Worm (Caenorhabditis elegans) whole organism, young adult: Measurements from ENCODE around the gene pcp-1.
A peak's percentile ranks its signal among the peaks of the same experiment; 100 is the strongest.

Source experiments
- B0019.2 ChIP-seq: fragments of 200-800 bp; sonication (Bioruptor generic); conservative IDR thresholded peaks from 2 replicates; pipeline ENCODE4 v1.3.6; 2022; ENCODE audit warnings: missing genetic modification reagents, missing genetic modification characterization, missing compliant biosample characterization
- C06A6.2 ChIP-seq: fragments of 200-800 bp; sonication (Bioruptor generic); conservative IDR thresholded peaks from 2 replicates; pipeline ENCODE4 v1.3.6; 2022; ENCODE audit warnings: missing genetic modification characterization, missing compliant biosample characterization
- D2030.7 ChIP-seq: fragments of 200-800 bp; sonication (Bioruptor generic); IDR thresholded peaks from 2 replicates; pipeline ENCODE4 v1.3.6; 2022; ENCODE audit warnings: missing genetic modification reagents, missing genetic modification characterization, missing compliant biosample characterization
- F10E7.11 ChIP-seq: sonication (generic microtip); optimal IDR thresholded peaks from 2 replicates; lab custom pipeline; 2017; ENCODE audit warnings: mild to moderate bottlenecking, missing genetic modification characterization, moderate library complexity, missing compliant biosample characterization
- F22D6.2 ChIP-seq: sonication (generic microtip); optimal IDR thresholded peaks from 2 replicates; lab custom pipeline; 2016; ENCODE audit warnings: mild to moderate bottlenecking, missing genetic modification characterization, missing compliant biosample characterization
- F39B2.1 ChIP-seq: fragments of 200-800 bp; sonication (Bioruptor generic); IDR thresholded peaks from 2 replicates; pipeline ENCODE4 v1.3.6; 2022; ENCODE audit warnings: missing genetic modification reagents, missing genetic modification characterization, missing compliant biosample characterization
- F55B11.4 ChIP-seq: sonication (generic microtip); optimal IDR thresholded peaks from 2 replicates; lab custom pipeline; 2016; ENCODE audit warnings: missing compliant biosample characterization, missing genetic modification characterization, borderline replicate concordance; ENCODE audit not compliant: insufficient read depth
- F57C9.4 ChIP-seq: sonication (generic microtip); optimal IDR thresholded peaks from 2 replicates; lab custom pipeline; 2017; ENCODE audit warnings: mild to moderate bottlenecking, missing genetic modification characterization, missing compliant biosample characterization
- K11D2.4 ChIP-seq: fragments of 200-800 bp; sonication (Bioruptor generic); IDR thresholded peaks from 2 replicates; pipeline ENCODE4 v1.3.6; 2022; ENCODE audit warnings: missing genetic modification reagents, missing genetic modification characterization, missing compliant biosample characterization
- K12H6.12 ChIP-seq: fragments of 200-800 bp; sonication (Bioruptor generic); optimal IDR thresholded peaks from 2 replicates; lab custom pipeline; 2018; ENCODE audit warnings: mild to moderate bottlenecking, missing genetic modification characterization, missing compliant biosample characterization
- Y53G8AR.9 ChIP-seq: fragments of 200-800 bp; sonication (Bioruptor generic); conservative IDR thresholded peaks from 2 replicates; pipeline ENCODE4 v1.3.6; 2022; ENCODE audit warnings: missing genetic modification reagents, missing genetic modification characterization, missing compliant biosample characterization
- Y79H2A.3 ChIP-seq: fragments of 200-800 bp; sonication (Bioruptor generic); conservative IDR thresholded peaks from 2 replicates; pipeline ENCODE4 v1.3.6; 2022; ENCODE audit warnings: missing genetic modification reagents, missing genetic modification characterization, missing compliant biosample characterization
- Y95B8A.8 ChIP-seq: fragments of 200-800 bp; sonication (Bioruptor generic); IDR thresholded peaks from 2 replicates; pipeline ENCODE4 v1.3.6; 2022; ENCODE audit warnings: missing genetic modification reagents, missing genetic modification characterization, missing compliant biosample characterization
- ZK185.1 ChIP-seq: sonication (generic microtip); optimal IDR thresholded peaks from 2 replicates; lab custom pipeline; 2016; ENCODE audit warnings: mild to moderate bottlenecking, missing genetic modification characterization, missing compliant biosample characterization; ENCODE audit not compliant: poor library complexity, severe bottlenecking
- ama-1 ChIP-seq, 3 experiments: fragments of 150-350 bp in 1 of 3; sonication (generic microtip) in 2 of 3; optimal IDR thresholded peaks; 2 replicates each; lab custom pipeline; 2014 to 2018; ENCODE audit warnings: missing biosample characterization in 2 of 3, missing genetic modification characterization in 2 of 3, missing genetic modification reagents in 2 of 3
- aptf-2 ChIP-seq: fragments of 200-800 bp; sonication (Bioruptor generic); conservative IDR thresholded peaks from 2 replicates; pipeline ENCODE4 v1.3.6; 2022; ENCODE audit warnings: missing genetic modification reagents, missing genetic modification characterization, missing compliant biosample characterization
- aptf-3 ChIP-seq: fragments of 200-800 bp; sonication (Bioruptor generic); IDR thresholded peaks from 2 replicates; pipeline ENCODE4 v1.3.6; 2022; ENCODE audit warnings: missing genetic modification characterization, missing compliant biosample characterization
- ceh-40 ChIP-seq: fragments of 200-800 bp; sonication (Bioruptor generic); IDR thresholded peaks from 2 replicates; pipeline ENCODE4 v1.3.6; 2022; ENCODE audit warnings: missing genetic modification characterization, missing compliant biosample characterization
- ceh-79 ChIP-seq: sonication (generic microtip); optimal IDR thresholded peaks from 2 replicates; lab custom pipeline; 2017; ENCODE audit warnings: mild to moderate bottlenecking, missing genetic modification characterization, missing compliant biosample characterization
- ceh-91 ChIP-seq: fragments of 200-800 bp; sonication (Bioruptor generic); IDR thresholded peaks from 2 replicates; pipeline ENCODE4 v1.3.6; 2022; ENCODE audit warnings: missing genetic modification reagents, missing genetic modification characterization, missing compliant biosample characterization
- chd-7 ChIP-seq: sonication (generic microtip); optimal IDR thresholded peaks from 2 replicates; lab custom pipeline; 2016; ENCODE audit warnings: mild to moderate bottlenecking, missing genetic modification characterization, moderate library complexity, missing compliant biosample characterization
- dox-1 ChIP-seq: fragments of 200-800 bp; sonication (Bioruptor generic); IDR thresholded peaks from 2 replicates; pipeline ENCODE4 v1.3.6; 2022; ENCODE audit warnings: missing genetic modification reagents, missing genetic modification characterization, missing compliant biosample characterization
- dpff-1 ChIP-seq: sonication (generic microtip); optimal IDR thresholded peaks from 2 replicates; lab custom pipeline; 2017; ENCODE audit warnings: mild to moderate bottlenecking, missing genetic modification characterization, missing compliant biosample characterization
- ekl-4 ChIP-seq: fragments of 200-800 bp; sonication (Bioruptor generic); IDR thresholded peaks from 2 replicates; pipeline ENCODE4 v1.3.6; 2022; ENCODE audit warnings: missing genetic modification reagents, missing genetic modification characterization, missing compliant biosample characterization
- him-1 ChIP-seq: sonication (generic microtip); optimal IDR thresholded peaks from 2 replicates; lab custom pipeline; 2016; ENCODE audit warnings: missing genotype, missing genetic modification reagents, missing genetic modification characterization, missing compliant biosample characterization
- hlh-12 ChIP-seq: sonication (generic microtip); optimal IDR thresholded peaks from 2 replicates; lab custom pipeline; 2016; ENCODE audit warnings: missing genetic modification characterization, missing compliant biosample characterization
- hlh-26 ChIP-seq: fragments of 200-800 bp; sonication (Bioruptor generic); conservative IDR thresholded peaks from 2 replicates; pipeline ENCODE4 v1.3.6; 2022; ENCODE audit warnings: missing genetic modification reagents, missing genetic modification characterization, missing compliant biosample characterization
- hmg-1.2 ChIP-seq: fragments of 200-800 bp; sonication (Bioruptor generic); IDR thresholded peaks from 2 replicates; pipeline ENCODE4 v1.3.6; 2022; ENCODE audit warnings: missing genetic modification reagents, missing genetic modification characterization, missing compliant biosample characterization
- hmg-20 ChIP-seq: fragments of 200-800 bp; sonication (Bioruptor generic); IDR thresholded peaks from 2 replicates; pipeline ENCODE4 v1.3.6; 2022; ENCODE audit warnings: missing genetic modification reagents, missing genetic modification characterization, missing compliant biosample characterization
- hrde-1 ChIP-seq: sonication (generic microtip); optimal IDR thresholded peaks from 2 replicates; lab custom pipeline; 2016; ENCODE audit warnings: missing genetic modification characterization, mild to moderate bottlenecking, missing compliant biosample characterization, moderate library complexity, missing genotype, missing genetic modification reagents, borderline replicate concordance
- let-607 ChIP-seq, 2 experiments: fragments of 200-800 bp in 1 of 2; sonication (Bioruptor generic) in 1 of 2; sonication (generic microtip) in 1 of 2; optimal IDR thresholded peaks; 2 replicates each; lab custom pipeline; 2016 to 2018; ENCODE audit warnings: mild to moderate bottlenecking in 2 of 2, missing compliant biosample characterization in 2 of 2, missing genetic modification characterization in 2 of 2, moderate library complexity in 2 of 2, missing genotype in 1 of 2
- lin-54 ChIP-seq: fragments of 200-800 bp; sonication (Bioruptor generic); optimal IDR thresholded peaks from 2 replicates; lab custom pipeline; 2018; ENCODE audit warnings: mild to moderate bottlenecking, missing genetic modification characterization, missing compliant biosample characterization
- lir-1 ChIP-seq: fragments of 200-800 bp; sonication (Bioruptor generic); conservative IDR thresholded peaks from 2 replicates; pipeline ENCODE4 v1.3.6; 2022; ENCODE audit warnings: missing genetic modification reagents, missing genetic modification characterization, missing compliant biosample characterization
- madf-6 ChIP-seq: fragments of 200-800 bp; sonication (Bioruptor generic); IDR thresholded peaks from 2 replicates; pipeline ENCODE4 v1.3.6; 2022; ENCODE audit warnings: missing genetic modification reagents, missing genetic modification characterization, missing compliant biosample characterization
- madf-8 ChIP-seq: fragments of 200-800 bp; sonication (Bioruptor generic); conservative IDR thresholded peaks from 2 replicates; pipeline ENCODE4 v1.3.6; 2022; ENCODE audit warnings: missing genetic modification reagents, missing genetic modification characterization, missing compliant biosample characterization
- nfya-2 ChIP-seq: fragments of 200-800 bp; sonication (Bioruptor generic); IDR thresholded peaks from 2 replicates; pipeline ENCODE4 v1.3.6; 2022; ENCODE audit warnings: missing genetic modification reagents, missing genetic modification characterization, missing compliant biosample characterization
- nfyb-1 ChIP-seq: fragments of 200-800 bp; sonication (Bioruptor generic); IDR thresholded peaks from 2 replicates; pipeline ENCODE4 v1.3.6; 2022; ENCODE audit warnings: missing genetic modification reagents, missing genetic modification characterization, missing compliant biosample characterization
- pbrm-1 ChIP-seq: fragments of 200-800 bp; sonication (Bioruptor generic); IDR thresholded peaks from 2 replicates; pipeline ENCODE4 v1.3.6; 2022; ENCODE audit warnings: missing genetic modification reagents, missing genetic modification characterization, missing compliant biosample characterization
- rcor-1 ChIP-seq: fragments of 200-800 bp; sonication (Bioruptor generic); IDR thresholded peaks from 2 replicates; pipeline ENCODE4 v1.3.6; 2022; ENCODE audit warnings: missing genetic modification reagents, missing genetic modification characterization, missing compliant biosample characterization
- sea-2 ChIP-seq: fragments of 200-800 bp; sonication (Bioruptor generic); IDR thresholded peaks from 2 replicates; pipeline ENCODE4 v1.3.6; 2022; ENCODE audit warnings: missing genetic modification characterization, missing compliant biosample characterization
- somi-1 ChIP-seq: fragments of 200-800 bp; sonication (Bioruptor generic); optimal IDR thresholded peaks from 2 replicates; lab custom pipeline; 2018; ENCODE audit warnings: mild to moderate bottlenecking, missing genetic modification characterization, missing compliant biosample characterization
- tlf-1 ChIP-seq: fragments of 200-800 bp; sonication (Bioruptor generic); optimal IDR thresholded peaks from 2 replicates; lab custom pipeline; 2018; ENCODE audit warnings: mild to moderate bottlenecking, missing genetic modification characterization, missing compliant biosample characterization
- xnd-1 ChIP-seq: sonication (generic microtip); optimal IDR thresholded peaks from 2 replicates; lab custom pipeline; 2016; ENCODE audit warnings: missing genotype, missing genetic modification reagents, missing genetic modification characterization, missing compliant biosample characterization
- ztf-22 ChIP-seq: fragments of 200-800 bp; sonication (Bioruptor generic); optimal IDR thresholded peaks from 2 replicates; lab custom pipeline; 2018; ENCODE audit warnings: mild to moderate bottlenecking, missing genetic modification characterization, moderate library complexity, missing compliant biosample characterization
- ztf-6 ChIP-seq: fragments of 200-800 bp; sonication (Bioruptor generic); IDR thresholded peaks from 2 replicates; pipeline ENCODE4 v1.3.6; 2022; ENCODE audit warnings: missing genetic modification reagents, missing genetic modification characterization, missing compliant biosample characterization

pcp-1 gene

DNA sequence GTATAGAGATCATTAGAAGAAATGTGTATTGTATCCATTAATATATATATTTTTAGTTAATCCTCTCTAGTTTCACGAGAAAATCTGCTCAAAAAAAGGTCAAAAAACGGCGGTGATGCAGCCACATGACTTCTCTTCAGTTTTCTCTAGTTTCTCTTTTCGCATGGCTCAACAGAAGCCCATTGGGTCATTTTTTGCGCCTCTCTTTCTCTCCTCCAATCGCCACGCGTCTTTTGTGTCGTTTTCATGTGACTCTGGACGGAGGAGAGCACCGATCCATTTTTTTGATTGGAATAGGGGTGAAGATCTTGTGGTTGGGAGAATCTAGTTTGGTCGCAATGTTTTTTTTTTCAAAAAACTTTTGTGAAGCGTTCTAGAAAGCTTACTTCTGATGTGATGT is 37.8 kb upstream of the pcp-1 start (continued):
- TF ChIP-seq K12H6.12 (tag; lab: Kevin White, UChicago) (peak; percentile 50), ceh-91 (GFP tag; lab: Robert Waterston, UW) (no peak), F10E7.11 (tag; lab: Kevin White, UChicago) (no peak), lin-54 (GFP tag; lab: Kevin White, UChicago) (peak; percentile 6), nfyb-1 (GFP tag; lab: Robert Waterston, UW) (peak; percentile 87), B0019.2 (no peak), ztf-6 (no peak), chd-7 (peak; percentile 21), sea-2 (no peak), ztf-22 (GFP tag; lab: Kevin White, UChicago) (no peak), F57C9.4 (tag; lab: Kevin White, UChicago) (no peak), let-607 (tag; optimal IDR thresholded peaks at IDR 0.05; lab: Kevin White, UChicago) (no peak), tlf-1 (GFP tag; lab: Kevin White, UChicago) (no peak), madf-6 (GFP tag; lab: Robert Waterston, UW) (no peak), F39B2.1 (GFP tag; lab: Robert Waterston, UW) (no peak), ama-1 (optimal IDR thresholded peaks at IDR 0.05; lab: Kevin White, UChicago) (no peak), ama-1 (GFP tag; optimal IDR thresholded peaks at IDR 0.05; lab: Kevin White, UChicago) (no peak), ceh-40 (GFP tag; lab: Robert Waterston, UW) (no peak), lir-1 (GFP tag; lab: Robert Waterston, UW) (no peak), Y79H2A.3 (GFP tag; lab: Robert Waterston, UW) (no peak), rcor-1 (GFP tag; lab: Robert Waterston, UW) (no peak), nfya-2 (GFP tag; lab: Robert Waterston, UW) (no peak), xnd-1 (tag; lab: Kevin White, UChicago) (no peak), aptf-3 (no peak), him-1 (no peak), C06A6.2 (GFP tag; lab: Robert Waterston, UW) (peak; percentile 40; the same call in 1 of the 2 replicates), dox-1 (GFP tag; lab: Robert Waterston, UW) (peak; percentile 6; the same call in 1 of the 2 replicates), somi-1 (GFP tag; lab: Kevin White, UChicago) (peak; percentile 63), hmg-20 (no peak), D2030.7 (GFP tag; lab: Robert Waterston, UW) (no peak), ceh-79 (no peak), hmg-1.2 (peak; percentile 21; the same call in 1 of the 2 replicates), Y95B8A.8 (GFP tag; lab: Robert Waterston, UW) (no peak), pbrm-1 (peak; percentile 44; the same call in 1 of the 2 replicates), dpff-1 (tag; lab: Kevin White, UChicago) (no peak), madf-8 (no peak), hrde-1 (tag; lab: Kevin White, UChicago) (no peak), K11D2.4 (GFP tag; lab: Robert Waterston, UW) (0 out of 2 replicates have a peak, but pooled peaks have one; percentile 55), ekl-4 (GFP tag; lab: Robert Waterston, UW) (no peak)

DNA sequence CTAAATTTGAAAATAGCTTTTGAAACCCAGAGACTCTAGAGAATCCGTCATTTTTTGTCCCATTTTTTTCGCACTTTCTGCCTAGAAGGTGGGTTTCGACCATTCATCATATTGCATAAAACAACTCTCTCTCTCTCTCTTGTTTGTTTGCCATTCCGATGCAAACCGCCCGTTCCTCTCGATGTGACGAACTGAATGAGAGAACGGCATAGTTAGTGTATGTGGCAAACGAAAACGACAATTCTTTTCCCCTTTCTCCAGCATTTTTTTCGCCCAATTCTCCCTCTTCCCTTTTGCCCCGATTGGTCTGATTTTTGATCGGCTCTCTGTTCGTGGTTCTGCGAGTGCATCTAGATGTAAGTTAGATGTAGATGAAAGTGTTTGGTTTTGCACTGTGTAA is 37.2 kb upstream of the pcp-1 start:
- TF ChIP-seq Y53G8AR.9 (GFP tag; lab: Robert Waterston, UW) (0 out of 2 replicates have a peak, but pooled peaks have one; percentile 14), ZK185.1 (tag; lab: Kevin White, UChicago) (peak; percentile 3), F55B11.4 (tag; lab: Kevin White, UChicago) (no peak), F22D6.2 (tag; lab: Kevin White, UChicago) (no peak), K11D2.4 (GFP tag; lab: Robert Waterston, UW) (0 out of 2 replicates have a peak, but pooled peaks have one; percentile 19), hlh-26 (GFP tag; lab: Robert Waterston, UW) (no peak), hlh-12 (tag; lab: Kevin White, UChicago) (no peak), aptf-2 (GFP tag; lab: Robert Waterston, UW) (no peak)
